Worm (Caenorhabditis elegans) whole organism, L2 larva: ENCODE data around the gene F10C2.4.

ENCODE experiments used
- mdl-1 ChIP-seq, 2 experiments: fragments of 150-350 bp in 1 of 2; sonication (generic microtip) in 1 of 2; optimal IDR thresholded peaks; 2 replicates each; lab custom pipeline; 2017; ENCODE audit warnings: missing biosample characterization in 2 of 2, missing genetic modification characterization in 2 of 2
- nhr-77 ChIP-seq: fragments of 150-350 bp; optimal IDR thresholded peaks from 2 replicates; lab custom pipeline; 2014; ENCODE audit warnings: missing biosample characterization, missing genetic modification characterization

DNA sequence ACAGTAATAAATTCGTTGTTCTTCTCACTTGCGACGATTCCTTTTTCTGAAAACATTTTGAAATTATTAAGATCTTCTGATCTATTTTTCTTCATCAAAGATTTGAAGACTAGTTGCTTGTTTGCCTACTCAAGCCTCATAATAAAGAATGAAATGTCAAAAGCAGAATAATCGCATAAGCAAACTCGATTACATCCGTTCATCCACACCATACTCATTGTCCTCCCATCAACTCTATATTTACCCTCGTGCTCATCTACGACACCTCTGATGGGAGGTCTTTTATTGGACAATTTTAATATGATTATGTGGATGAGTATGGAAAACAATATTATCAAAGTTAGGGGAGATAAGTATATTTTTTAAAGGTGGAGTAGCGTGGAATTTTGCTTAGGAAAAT lies 7.5 kb upstream of the F10C2.4 start:
- TF ChIP-seq mdl-1 (tag; optimal IDR thresholded peaks at IDR 0.05; lab: Kevin White, UChicago) (no peak), nhr-77 (tag; lab: Kevin White, UChicago) (no peak)
